Fruit fly (Drosophila melanogaster) whole organism, pupa: Measurements from ENCODE around the gene CG32537.

Experiments
- CG10348 ChIP-seq: fragments of 200-800 bp; sonication (Bioruptor generic); IDR thresholded peaks from 2 replicates; pipeline ENCODE4 v1.3.6; 2022; ENCODE audit warnings: missing biosample characterization, missing genetic modification characterization
- CG12605 ChIP-seq: fragments of 200-800 bp; sonication (Bioruptor generic); IDR thresholded peaks from 2 replicates; pipeline ENCODE4 v1.3.6; 2022; ENCODE audit warnings: missing biosample characterization, missing genetic modification characterization
- CG13204 ChIP-seq: fragments of 200-800 bp; sonication (Bioruptor generic); optimal IDR thresholded peaks from 2 replicates; lab custom pipeline; 2018; ENCODE audit warnings: missing biosample characterization, mild to moderate bottlenecking, missing genetic modification characterization, moderate library complexity
- CG14655 ChIP-seq: fragments of 200-800 bp; sonication (Bioruptor generic); optimal IDR thresholded peaks from 3 replicates; lab custom pipeline; 2017; ENCODE audit warnings: mild to moderate bottlenecking, missing biosample characterization, missing genetic modification reagents, missing genetic modification characterization
- CG15710 ChIP-seq: fragments of 200-800 bp; sonication (Bioruptor generic); optimal IDR thresholded peaks from 2 replicates; lab custom pipeline; 2018; ENCODE audit warnings: missing biosample characterization, mild to moderate bottlenecking, missing genetic modification characterization, moderate library complexity
- CG17806 ChIP-seq: fragments of 200-800 bp; sonication (Bioruptor generic); optimal IDR thresholded peaks from 2 replicates; lab custom pipeline; 2018; ENCODE audit warnings: missing biosample characterization, mild to moderate bottlenecking, missing genetic modification characterization, moderate library complexity
- CG32121 ChIP-seq: fragments of 200-800 bp; sonication (Bioruptor generic); IDR thresholded peaks from 2 replicates; pipeline ENCODE4 v1.3.6; 2022; ENCODE audit warnings: missing biosample characterization, missing genetic modification characterization
- CG34367 ChIP-seq: fragments of 200-800 bp; sonication (Bioruptor generic); optimal IDR thresholded peaks from 2 replicates; lab custom pipeline; 2018; ENCODE audit warnings: missing biosample characterization, mild to moderate bottlenecking, missing genetic modification characterization
- CG4496 ChIP-seq: fragments of 200-800 bp; sonication (Bioruptor generic); IDR thresholded peaks from 3 replicates; pipeline ENCODE4 v1.3.6; 2022; ENCODE audit warnings: missing biosample characterization, missing genetic modification characterization
- CG8159 ChIP-seq: fragments of 200-800 bp; sonication (Bioruptor generic); optimal IDR thresholded peaks from 3 replicates; lab custom pipeline; 2018; ENCODE audit warnings: missing biosample characterization, mild to moderate bottlenecking, missing genetic modification characterization, moderate library complexity
- CG8301 ChIP-seq: fragments of 200-800 bp; sonication (Bioruptor generic); optimal IDR thresholded peaks from 2 replicates; lab custom pipeline; 2018; ENCODE audit warnings: missing biosample characterization, mild to moderate bottlenecking, missing genetic modification characterization
- CG9948 ChIP-seq: fragments of 200-800 bp; sonication (Bioruptor generic); optimal IDR thresholded peaks from 2 replicates; lab custom pipeline; 2018; ENCODE audit warnings: missing biosample characterization, mild to moderate bottlenecking, missing genetic modification characterization, moderate library complexity
- D1 ChIP-seq: fragments of 200-800 bp; sonication (Bioruptor generic); optimal IDR thresholded peaks from 2 replicates; lab custom pipeline; 2018; ENCODE audit warnings: missing biosample characterization, mild to moderate bottlenecking, missing genetic modification characterization, moderate library complexity
- EcR ChIP-seq: fragments of 200-800 bp; sonication (Bioruptor generic); optimal IDR thresholded peaks from 3 replicates; lab custom pipeline; 2019; ENCODE audit warnings: missing biosample characterization, missing genetic modification characterization, mild to moderate bottlenecking, moderate library complexity, missing genetic modification reagents
- Ets98B ChIP-seq: fragments of 200-800 bp; sonication (Bioruptor generic); IDR thresholded peaks from 2 replicates; pipeline ENCODE4 v1.3.6; 2022; ENCODE audit warnings: missing biosample characterization, missing genetic modification characterization
- Pif1A ChIP-seq: fragments of 200-800 bp; sonication (Bioruptor generic); optimal IDR thresholded peaks from 3 replicates; lab custom pipeline; 2016; ENCODE audit warnings: missing biosample characterization, missing genetic modification characterization
- Pif1B ChIP-seq: fragments of 200-800 bp; sonication (Bioruptor generic); optimal IDR thresholded peaks from 3 replicates; lab custom pipeline; 2016; ENCODE audit warnings: missing biosample characterization, missing genetic modification characterization
- Snoo ChIP-seq: fragments of 200-800 bp; sonication (Bioruptor generic); optimal IDR thresholded peaks from 3 replicates; lab custom pipeline; 2017; ENCODE audit warnings: missing biosample characterization, mild to moderate bottlenecking, missing genetic modification characterization, inconsistent platforms
- fd96Ca ChIP-seq: fragments of 200-800 bp; sonication (Bioruptor generic); IDR thresholded peaks from 3 replicates; pipeline ENCODE4 v1.3.6; 2022; ENCODE audit warnings: missing biosample characterization, missing genetic modification characterization
- gl ChIP-seq: fragments of 200-800 bp; sonication (Bioruptor generic); optimal IDR thresholded peaks from 2 replicates; lab custom pipeline; 2018; ENCODE audit warnings: missing biosample characterization, mild to moderate bottlenecking, missing genetic modification characterization
- rn ChIP-seq: fragments of 200-800 bp; sonication (Bioruptor generic); IDR thresholded peaks from 2 replicates; pipeline ENCODE4 v1.3.6; 2022; ENCODE audit warnings: missing biosample characterization, missing genetic modification characterization

Gene CG32537

dm6 chrX:19276489-19277117, at the start of gene CG32537, which contains the start of gene CG32536:
Gene CG32537, minus strand, starts transcription at chrX:19276539.
Gene CG32536, minus strand, starts transcription at chrX:19276898.
- TF ChIP-seq fd96Ca (GFP tag; lab: Robert Waterston, UW) (no peak), gl (tag; lab: Kevin White, UChicago) (no peak), CG4496 (GFP tag; lab: Robert Waterston, UW) (no peak), CG32121 (no peak), CG12605 (GFP tag; lab: Robert Waterston, UW) (no peak), CG13204 (no peak), Pif1A (GFP tag; lab: Kevin White, UChicago) (no peak), D1 (tag; lab: Kevin White, UChicago) (no peak), CG34367 (tag; lab: Kevin White, UChicago) (no peak), CG15710 (tag; lab: Kevin White, UChicago) (no peak), rn (GFP tag; lab: Robert Waterston, UW) (no peak), CG10348 (GFP tag; lab: Robert Waterston, UW) (no peak)

- TF ChIP-seq CG15710 (tag; lab: Kevin White, UChicago): no peak
- TF ChIP-seq gl (tag; lab: Kevin White, UChicago): no peak
- TF ChIP-seq EcR (GFP tag; lab: Kevin White, UChicago): no peak
- no peak for TF ChIP-seq Pif1B (GFP tag; lab: Kevin White, UChicago)
- TF ChIP-seq Ets98B (GFP tag; lab: Robert Waterston, UW): no peak
- no peak for TF ChIP-seq Snoo
- TF ChIP-seq rn (GFP tag; lab: Robert Waterston, UW): no peak
- no peak for TF ChIP-seq fd96Ca (GFP tag; lab: Robert Waterston, UW)
- no peak for TF ChIP-seq CG8301 (tag; lab: Kevin White, UChicago)
- TF ChIP-seq CG4496 (GFP tag; lab: Robert Waterston, UW): no peak
- TF ChIP-seq CG12605 (GFP tag; lab: Robert Waterston, UW): no peak
- no peak for TF ChIP-seq CG10348 (GFP tag; lab: Robert Waterston, UW)
- no peak for TF ChIP-seq CG8159 (tag; lab: Kevin White, UChicago)
- TF ChIP-seq CG13204: no peak
- TF ChIP-seq CG34367 (tag; lab: Kevin White, UChicago): no peak
These were observed 49.6 kb upstream of the CG32537 start for dm6 chrX:19325729-19326473.

dm6 chrX:19324576-19325353, 48.4 kb upstream of the CG32537 start:
- TF ChIP-seq fd96Ca (GFP tag; lab: Robert Waterston, UW): no peak
- peak; percentile 24 for TF ChIP-seq Snoo

DNA sequence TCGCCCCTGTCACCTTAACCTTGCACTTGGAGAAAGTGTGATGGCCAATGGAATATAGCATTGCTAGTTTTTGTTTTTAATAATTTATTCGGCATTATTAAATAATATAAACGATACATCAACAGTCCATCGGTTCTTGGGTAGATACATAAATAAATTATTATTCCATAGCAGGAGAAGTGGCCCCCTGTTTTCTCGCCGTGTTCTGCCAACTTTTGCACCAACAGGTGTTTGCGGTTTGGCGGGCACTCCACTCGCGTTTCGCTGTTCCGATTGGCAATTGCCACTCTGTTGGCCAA, 47.4 kb upstream of the CG32537 start:
- peak; percentile 91 for TF ChIP-seq CG12605 (GFP tag; lab: Robert Waterston, UW)
- TF ChIP-seq CG13204: peak; percentile 64
- TF ChIP-seq gl (tag; lab: Kevin White, UChicago): peak; percentile 45
- TF ChIP-seq CG4496 (GFP tag; lab: Robert Waterston, UW): peak; percentile 95
- peak; percentile 89 for TF ChIP-seq CG9948 (tag; lab: Kevin White, UChicago)
- peak; percentile 78 for TF ChIP-seq CG17806 (tag; lab: Kevin White, UChicago)
- peak; percentile 88 for TF ChIP-seq Pif1B (GFP tag; lab: Kevin White, UChicago)
- peak; percentile 95 for TF ChIP-seq CG14655 (GFP tag; lab: Kevin White, UChicago)
- no peak; the same call in 2 of the 3 replicates for TF ChIP-seq fd96Ca (GFP tag; lab: Robert Waterston, UW)
- peak; percentile 68 for TF ChIP-seq CG10348 (GFP tag; lab: Robert Waterston, UW)
- TF ChIP-seq CG8159 (tag; lab: Kevin White, UChicago): peak; percentile 76
- TF ChIP-seq Snoo: peak; percentile 79
- TF ChIP-seq Pif1A (GFP tag; lab: Kevin White, UChicago): peak; percentile 89
- TF ChIP-seq CG32121: peak; percentile 91
- peak; percentile 52 for TF ChIP-seq D1 (tag; lab: Kevin White, UChicago)
- TF ChIP-seq Ets98B (GFP tag; lab: Robert Waterston, UW): peak; percentile 94
- peak; percentile 76 for TF ChIP-seq CG34367 (tag; lab: Kevin White, UChicago)
- peak; percentile 78 for TF ChIP-seq CG15710 (tag; lab: Kevin White, UChicago)
- TF ChIP-seq EcR (GFP tag; lab: Kevin White, UChicago): peak; percentile 10
- peak; percentile 93 for TF ChIP-seq CG8301 (tag; lab: Kevin White, UChicago)
- peak; percentile 87 for TF ChIP-seq rn (GFP tag; lab: Robert Waterston, UW)
